Fruit fly (Drosophila melanogaster) whole organism, prepupa: ENCODE results near the gene htk.

ENCODE experiments used
- Blimp-1 ChIP-seq: fragments of 200-800 bp; sonication (Bioruptor generic); optimal IDR thresholded peaks from 3 replicates; lab custom pipeline; 2017; ENCODE audit warnings: missing biosample characterization, missing genetic modification characterization, mild to moderate bottlenecking, moderate library complexity, missing genetic modification reagents
- CG11294 ChIP-seq: fragments of 200-800 bp; sonication (Bioruptor generic); IDR thresholded peaks from 2 replicates; pipeline ENCODE4 v1.3.6; 2022; ENCODE audit warnings: missing biosample characterization, missing genetic modification characterization
- CG11762 ChIP-seq: fragments of 200-800 bp; sonication (Bioruptor generic); optimal IDR thresholded peaks from 3 replicates; lab custom pipeline; 2016; ENCODE audit warnings: missing biosample characterization, missing genetic modification characterization; ENCODE audit not compliant: insufficient read depth
- CG31627 ChIP-seq: fragments of 200-800 bp; sonication (Bioruptor generic); optimal IDR thresholded peaks from 3 replicates; lab custom pipeline; 2016; ENCODE audit warnings: missing biosample characterization, missing genetic modification characterization
- CG32006 ChIP-seq: fragments of 200-800 bp; sonication (Bioruptor generic); optimal IDR thresholded peaks from 3 replicates; lab custom pipeline; 2017; ENCODE audit warnings: missing biosample characterization, mild to moderate bottlenecking, missing genetic modification characterization
- CG34406 ChIP-seq: fragments of 200-800 bp; sonication (Bioruptor generic); optimal IDR thresholded peaks from 3 replicates; lab custom pipeline; 2016; ENCODE audit warnings: missing biosample characterization, missing genetic modification characterization
- CG3919 ChIP-seq: fragments of 200-800 bp; sonication (Bioruptor generic); optimal IDR thresholded peaks from 3 replicates; lab custom pipeline; 2016; ENCODE audit warnings: missing biosample characterization, missing genetic modification characterization
- CG6808 ChIP-seq: fragments of 200-800 bp; sonication (Bioruptor generic); optimal IDR thresholded peaks from 3 replicates; lab custom pipeline; 2017; ENCODE audit warnings: missing biosample characterization, missing genetic modification characterization, mild to moderate bottlenecking, moderate library complexity, missing genetic modification reagents
- CG8119 ChIP-seq: fragments of 200-800 bp; sonication (Bioruptor generic); IDR thresholded peaks from 3 replicates; pipeline ENCODE4 v1.3.6; 2022; ENCODE audit warnings: missing biosample characterization, missing genetic modification characterization
- Eip75B ChIP-seq: fragments of 200-800 bp; sonication (Bioruptor generic); optimal IDR thresholded peaks from 3 replicates; lab custom pipeline; 2016; ENCODE audit warnings: missing biosample characterization, missing genetic modification characterization
- Eip78C ChIP-seq: fragments of 200-800 bp; sonication (Bioruptor generic); peaks from one replicate; lab custom pipeline; 2016; ENCODE audit warnings: missing biosample characterization, missing genetic modification characterization
- Eip93F ChIP-seq: fragments of 200-800 bp; sonication (Bioruptor generic); optimal IDR thresholded peaks from 2 replicates; lab custom pipeline; 2016; ENCODE audit warnings: missing biosample characterization, mild to moderate bottlenecking, missing genetic modification characterization
- Ets96B ChIP-seq: fragments of 200-800 bp; optimal IDR thresholded peaks from 2 replicates; lab custom pipeline; 2019; ENCODE audit warnings: missing biosample characterization, mild to moderate bottlenecking, missing genetic modification characterization, moderate library complexity
- Hr38 ChIP-seq: sonication (Bioruptor generic); optimal IDR thresholded peaks from 2 replicates; lab custom pipeline; 2016; ENCODE audit warnings: missing biosample characterization, missing genetic modification characterization
- Hr39 ChIP-seq: fragments of 200-800 bp; sonication (Bioruptor generic); optimal IDR thresholded peaks from 2 replicates; lab custom pipeline; 2016; ENCODE audit warnings: missing biosample characterization, missing genetic modification characterization
- Hr4 ChIP-seq: fragments of 200-800 bp; sonication (Bioruptor generic); optimal IDR thresholded peaks from 3 replicates; lab custom pipeline; 2016; ENCODE audit warnings: missing biosample characterization, missing genetic modification characterization
- Lpt ChIP-seq: fragments of 200-800 bp; sonication (Bioruptor generic); optimal IDR thresholded peaks from 3 replicates; lab custom pipeline; 2016; ENCODE audit warnings: missing biosample characterization, missing genetic modification characterization
- OdsH ChIP-seq: fragments of 200-800 bp; sonication (Bioruptor generic); optimal IDR thresholded peaks from 3 replicates; lab custom pipeline; 2016; ENCODE audit warnings: missing biosample characterization, missing genetic modification characterization
- Sox102F ChIP-seq: fragments of 200-800 bp; sonication (Bioruptor generic); optimal IDR thresholded peaks from 2 replicates; lab custom pipeline; 2016; ENCODE audit warnings: missing biosample characterization, mild to moderate bottlenecking, missing genetic modification characterization
- Sox15 ChIP-seq: fragments of 200-800 bp; sonication (Bioruptor generic); optimal IDR thresholded peaks from 3 replicates; lab custom pipeline; 2016; ENCODE audit warnings: missing biosample characterization, missing genetic modification characterization
- achi ChIP-seq: fragments of 200-800 bp; sonication (Bioruptor generic); optimal IDR thresholded peaks from 3 replicates; lab custom pipeline; 2016; ENCODE audit warnings: missing biosample characterization, missing genetic modification characterization
- cyc ChIP-seq: fragments of 200-800 bp; sonication (Bioruptor generic); optimal IDR thresholded peaks from 3 replicates; lab custom pipeline; 2016; ENCODE audit warnings: missing biosample characterization, missing genetic modification characterization
- dsx ChIP-seq: fragments of 200-800 bp; optimal IDR thresholded peaks from 3 replicates; lab custom pipeline; 2019; ENCODE audit warnings: missing biosample characterization, mild to moderate bottlenecking, missing genetic modification characterization, moderate library complexity; ENCODE audit not compliant: poor library complexity, severe bottlenecking
- eg ChIP-seq: fragments of 200-800 bp; sonication (Bioruptor generic); IDR thresholded peaks from 3 replicates; pipeline ENCODE4 v1.3.6; 2022; ENCODE audit warnings: missing biosample characterization, missing genetic modification characterization
- esn ChIP-seq: fragments of 200-800 bp; sonication (Bioruptor generic); optimal IDR thresholded peaks from 2 replicates; lab custom pipeline; 2016; ENCODE audit warnings: missing biosample characterization, mild to moderate bottlenecking, missing genetic modification characterization, moderate library complexity
- fd59A ChIP-seq: fragments of 200-800 bp; sonication (Bioruptor generic); optimal IDR thresholded peaks from 2 replicates; lab custom pipeline; 2017; ENCODE audit warnings: missing biosample characterization, mild to moderate bottlenecking, missing genetic modification characterization, missing genetic modification reagents
- fd85E ChIP-seq: fragments of 200-800 bp; sonication (Bioruptor generic); optimal IDR thresholded peaks from 3 replicates; lab custom pipeline; 2016; ENCODE audit warnings: missing biosample characterization, missing genetic modification characterization
- lz ChIP-seq: fragments of 200-800 bp; sonication (Bioruptor generic); optimal IDR thresholded peaks from 3 replicates; lab custom pipeline; 2016; ENCODE audit warnings: missing biosample characterization, missing genetic modification characterization
- net ChIP-seq: fragments of 200-800 bp; sonication (Bioruptor generic); optimal IDR thresholded peaks from 3 replicates; lab custom pipeline; 2016; ENCODE audit warnings: missing biosample characterization, missing genetic modification characterization
- ss ChIP-seq, 2 experiments: fragments of 200-800 bp; sonication (Bioruptor generic); optimal IDR thresholded peaks; 2 replicates in 1 of 2; 3 replicates in 1 of 2; lab custom pipeline; 2017 to 2018; ENCODE audit warnings: mild to moderate bottlenecking in 2 of 2, missing biosample characterization in 2 of 2, missing genetic modification characterization in 2 of 2, moderate library complexity in 1 of 2
- svp ChIP-seq: fragments of 200-800 bp; sonication (Bioruptor generic); peaks from one replicate; lab custom pipeline; 2016; ENCODE audit warnings: missing biosample characterization, missing genetic modification characterization
- vri ChIP-seq: fragments of 200-800 bp; sonication (Bioruptor generic); optimal IDR thresholded peaks from 3 replicates; lab custom pipeline; 2016; ENCODE audit warnings: missing biosample characterization, mild to moderate bottlenecking, missing genetic modification characterization

Gene htk

dm6 chrX:18869489-18870132 lies 26.1 kb downstream of the htk start (continued):
- TF ChIP-seq fd59A (GFP tag; lab: Kevin White, UChicago) = peak; percentile 62
- TF ChIP-seq vri (GFP tag; lab: Kevin White, UChicago) = no peak
- TF ChIP-seq Eip75B = peak; percentile 68
- TF ChIP-seq CG32006 (GFP tag; lab: Kevin White, UChicago) = peak; percentile 67
- no peak for TF ChIP-seq Hr38 (GFP tag; lab: Kevin White, UChicago)
- peak; percentile 79 for TF ChIP-seq CG3919

DNA sequence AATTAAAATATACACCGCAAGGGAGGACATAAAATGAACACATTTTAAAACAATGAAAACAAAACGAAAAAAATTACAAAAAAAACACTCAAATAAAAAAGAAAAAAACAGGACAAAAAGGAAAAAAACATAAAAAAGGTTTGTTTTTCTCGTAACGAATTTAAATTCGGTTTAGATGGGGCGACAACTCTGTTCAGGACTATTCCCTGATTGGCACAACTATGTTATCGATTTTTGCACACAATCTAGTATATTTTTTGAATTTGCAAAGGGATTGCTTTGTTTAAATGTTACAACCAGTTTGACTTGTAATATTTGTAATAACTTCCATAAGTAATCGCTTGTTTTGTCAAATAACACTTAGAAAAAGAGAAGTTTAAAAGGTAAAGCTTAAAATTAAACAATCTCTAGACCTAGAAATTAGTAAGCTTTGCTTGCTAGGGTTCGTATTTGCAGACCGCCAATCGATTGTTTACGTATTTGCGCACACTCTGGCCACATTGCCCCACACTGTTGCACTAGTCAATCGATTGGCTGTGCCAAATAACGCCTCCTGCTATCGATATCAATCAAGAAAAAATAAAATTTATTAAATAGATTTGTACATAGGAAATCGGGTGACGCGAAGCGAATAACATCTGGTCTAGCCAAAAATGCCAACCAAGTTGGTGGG lies 40.7 kb downstream of the htk start, which contains the start of gene CG7332:
Gene CG7332 (plus strand): TSS at position 515 of the 673 bp plus-strand sequence.
- TF ChIP-seq svp (GFP tag; lab: Kevin White, UChicago) (no peak), cyc (peak; percentile 1), ss (GFP tag; optimal IDR thresholded peaks at IDR 0.05; lab: Kevin White, UChicago) (no peak), CG6808 (GFP tag; lab: Kevin White, UChicago) (no peak), CG3919 (no peak), Eip93F (GFP tag; lab: Kevin White, UChicago) (no peak), Eip78C (peak; percentile 45), esn (GFP tag; lab: Kevin White, UChicago) (peak; percentile 10), fd85E (GFP tag; lab: Kevin White, UChicago) (no peak), OdsH (no peak), Hr4 (GFP tag; lab: Kevin White, UChicago) (no peak), Sox102F (GFP tag; lab: Kevin White, UChicago) (no peak), Hr39 (GFP tag; lab: Kevin White, UChicago) (peak; percentile 8), CG11762 (GFP tag; lab: Kevin White, UChicago) (no peak), CG31627 (no peak), Sox15 (GFP tag; lab: Kevin White, UChicago) (no peak), Hr38 (GFP tag; lab: Kevin White, UChicago) (no peak), net (GFP tag; lab: Kevin White, UChicago) (no peak), eg (GFP tag; lab: Robert Waterston, UW) (no peak)

dm6 chrX:18893433-18893832 lies 50.0 kb downstream of the htk start, which contains the start of gene Flacc:
Gene Flacc, minus strand, starts transcription at chrX:18893636.
- TF ChIP-seq achi (no peak), Eip78C (peak; percentile 54), dsx (GFP tag; lab: Kevin White, UChicago) (peak; percentile 22)

DNA sequence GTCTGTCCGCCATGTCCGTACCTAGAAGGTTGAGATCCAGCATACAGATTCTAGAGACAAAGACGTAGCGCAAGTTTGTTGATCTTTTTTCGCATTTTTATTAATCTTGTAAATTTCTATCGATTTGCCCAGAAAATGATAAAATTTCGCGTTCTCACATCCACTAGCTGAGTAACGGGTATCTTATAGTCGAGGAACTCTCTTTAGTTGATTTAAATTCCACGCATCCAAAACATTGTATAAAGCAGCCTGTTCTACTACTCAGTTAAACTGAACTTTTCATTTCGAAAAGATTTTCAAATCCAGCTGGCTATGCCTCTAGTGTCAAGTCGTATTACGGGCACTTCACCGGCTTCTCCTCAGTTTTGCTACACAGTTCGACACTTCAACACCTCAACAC lies 50.7 kb downstream of the htk start, which contains the start of gene SdhBL:
Gene SdhBL (plus strand): TSS at position 301 of the 400 bp plus-strand sequence.
- TF ChIP-seq Blimp-1 = no peak
- no peak for TF ChIP-seq fd59A (GFP tag; lab: Kevin White, UChicago)
- TF ChIP-seq Ets96B (tag; lab: Kevin White, UChicago) = no peak
- TF ChIP-seq lz (GFP tag; lab: Kevin White, UChicago) = no peak
- no peak for TF ChIP-seq CG8119 (GFP tag; lab: Robert Waterston, UW)
- no peak for TF ChIP-seq esn (GFP tag; lab: Kevin White, UChicago)
- TF ChIP-seq CG34406 (GFP tag; lab: Kevin White, UChicago) = no peak
- TF ChIP-seq Hr38 (GFP tag; lab: Kevin White, UChicago) = no peak
- TF ChIP-seq CG11294 (GFP tag; lab: Robert Waterston, UW) = no peak
- no peak for TF ChIP-seq Lpt (GFP tag; lab: Kevin White, UChicago)
